Fruit fly (Drosophila melanogaster) whole organism, embryonic: ENCODE data around the gene CG5056.

Source experiments
- B-H2 ChIP-seq: fragments of 200-800 bp; sonication (Bioruptor generic); optimal IDR thresholded peaks from 2 replicates; lab custom pipeline; 2018; ENCODE audit warnings: missing biosample characterization, mild to moderate bottlenecking, missing genetic modification characterization
- Bdp1 ChIP-seq: fragments of 200-800 bp; sonication (Bioruptor generic); optimal IDR thresholded peaks from 3 replicates; lab custom pipeline; 2016; ENCODE audit warnings: missing biosample characterization, missing genetic modification characterization
- CG10462 ChIP-seq: fragments of 200-800 bp; sonication (Bioruptor generic); optimal IDR thresholded peaks from 2 replicates; lab custom pipeline; 2016; ENCODE audit warnings: missing biosample characterization, missing genetic modification characterization
- CG13424 ChIP-seq: fragments of 200-800 bp; sonication (Bioruptor generic); optimal IDR thresholded peaks from 2 replicates; lab custom pipeline; 2019; ENCODE audit warnings: missing biosample characterization, mild to moderate bottlenecking, missing genetic modification characterization, moderate library complexity
- CG15514 ChIP-seq: fragments of 200-800 bp; sonication (Bioruptor generic); optimal IDR thresholded peaks from 3 replicates; lab custom pipeline; 2017; ENCODE audit warnings: missing biosample characterization, missing genetic modification characterization, mild to moderate bottlenecking, moderate library complexity, missing genetic modification reagents
- CG16813 ChIP-seq: fragments of 200-800 bp; sonication (Bioruptor generic); IDR thresholded peaks from 3 replicates; pipeline ENCODE4 v1.3.6; 2022; ENCODE audit warnings: missing biosample characterization, missing genetic modification characterization; ENCODE audit not compliant: partially characterized antibody
- CG1832 ChIP-seq: fragments of 200-800 bp; sonication (Bioruptor generic); optimal IDR thresholded peaks from 2 replicates; lab custom pipeline; 2017; ENCODE audit warnings: missing biosample characterization, mild to moderate bottlenecking, missing genetic modification characterization, inconsistent platforms
- CG18619 ChIP-seq: fragments of 200-800 bp; sonication (Bioruptor generic); optimal IDR thresholded peaks from 3 replicates; lab custom pipeline; 2017; ENCODE audit warnings: missing biosample characterization, mild to moderate bottlenecking, missing genetic modification characterization
- CG18764 ChIP-seq: fragments of 200-800 bp; sonication (Bioruptor generic); optimal IDR thresholded peaks from 3 replicates; lab custom pipeline; 2016; ENCODE audit warnings: missing biosample characterization, missing genetic modification characterization
- CG2120 ChIP-seq: fragments of 200-800 bp; sonication (Bioruptor generic); optimal IDR thresholded peaks from 3 replicates; lab custom pipeline; 2016; ENCODE audit warnings: missing biosample characterization, missing genetic modification characterization
- CG31365 ChIP-seq: fragments of 200-800 bp; sonication (Bioruptor generic); optimal IDR thresholded peaks from 2 replicates; lab custom pipeline; 2018; ENCODE audit warnings: missing biosample characterization, mild to moderate bottlenecking, missing genetic modification characterization
- CG31441 ChIP-seq: fragments of 200-800 bp; sonication (Bioruptor generic); IDR thresholded peaks from 2 replicates; pipeline ENCODE4 v1.3.6; 2022; ENCODE audit warnings: missing biosample characterization, missing genetic modification characterization
- CG32767 ChIP-seq: fragments of 200-800 bp; sonication (Bioruptor generic); IDR thresholded peaks from 2 replicates; pipeline ENCODE4 v1.3.6; 2022; ENCODE audit warnings: missing biosample characterization, missing genetic modification characterization
- CG33213 ChIP-seq: fragments of 200-800 bp; sonication (Bioruptor generic); optimal IDR thresholded peaks from 3 replicates; lab custom pipeline; 2016; ENCODE audit warnings: missing biosample characterization, missing genetic modification characterization
- CG34376 ChIP-seq: fragments of 200-800 bp; sonication (Bioruptor generic); optimal IDR thresholded peaks from 2 replicates; lab custom pipeline; 2018; ENCODE audit warnings: missing biosample characterization, mild to moderate bottlenecking, missing genetic modification characterization
- CG34422 ChIP-seq: fragments of 200-800 bp; sonication (Bioruptor generic); IDR thresholded peaks from 3 replicates; pipeline ENCODE4 v1.3.6; 2022; ENCODE audit warnings: missing biosample characterization, missing genetic modification characterization
- CG6254 ChIP-seq: fragments of 200-800 bp; sonication (Bioruptor generic); optimal IDR thresholded peaks from 3 replicates; lab custom pipeline; 2017; ENCODE audit warnings: mild to moderate bottlenecking, missing biosample characterization, missing genetic modification reagents, missing genetic modification characterization
- CG7271 ChIP-seq: fragments of 200-800 bp; sonication (Bioruptor generic); optimal IDR thresholded peaks from 2 replicates; lab custom pipeline; 2018; ENCODE audit warnings: missing biosample characterization, mild to moderate bottlenecking, missing genetic modification characterization, moderate library complexity
- D19A ChIP-seq: fragments of 200-800 bp; optimal IDR thresholded peaks from 3 replicates; lab custom pipeline; 2019; ENCODE audit warnings: missing biosample characterization, mild to moderate bottlenecking, missing genetic modification characterization, moderate library complexity
- D19B ChIP-seq: fragments of 200-800 bp; sonication (Bioruptor generic); optimal IDR thresholded peaks from 2 replicates; lab custom pipeline; 2017; ENCODE audit warnings: missing biosample characterization, mild to moderate bottlenecking, missing genetic modification characterization
- Doc2 ChIP-seq: fragments of 200-800 bp; sonication (Bioruptor generic); IDR thresholded peaks from 2 replicates; pipeline ENCODE4 v1.3.6; 2022; ENCODE audit warnings: missing biosample characterization, missing genetic modification characterization
- E2f2 ChIP-seq: fragments of 200-800 bp; sonication (Bioruptor generic); IDR thresholded peaks from 2 replicates; pipeline ENCODE4 v1.3.6; 2022; ENCODE audit warnings: missing biosample characterization, missing genetic modification characterization
- H15 ChIP-seq: fragments of 200-800 bp; sonication (Bioruptor generic); IDR thresholded peaks from 3 replicates; pipeline ENCODE4 v1.3.6; 2022; ENCODE audit warnings: missing biosample characterization, missing genetic modification characterization
- Hr51 ChIP-seq, 2 experiments: fragments of 200-800 bp; sonication (Bioruptor generic); optimal IDR thresholded peaks; 2 replicates in 1 of 2; 3 replicates in 1 of 2; lab custom pipeline; 2016 to 2018; ENCODE audit warnings: missing biosample characterization in 2 of 2, missing genetic modification characterization in 2 of 2, mild to moderate bottlenecking in 1 of 2, moderate library complexity in 1 of 2
- Hr78 ChIP-seq, 2 experiments: fragments of 200-800 bp in 1 of 2; fragments of >200 bp in 1 of 2; sonication (Bioruptor generic) in 1 of 2; optimal IDR thresholded peaks; 2 replicates each; lab custom pipeline; 2017 to 2019; ENCODE audit warnings: missing biosample characterization in 2 of 2, missing genetic modification characterization in 2 of 2, mild to moderate bottlenecking in 1 of 2, moderate library complexity in 1 of 2
- MESR4 ChIP-seq: fragments of 200-800 bp; sonication (Bioruptor generic); optimal IDR thresholded peaks from 2 replicates; lab custom pipeline; 2018; ENCODE audit warnings: missing biosample characterization, mild to moderate bottlenecking, missing genetic modification characterization, moderate library complexity
- Med ChIP-seq: fragments of 200-800 bp; sonication (Bioruptor generic); peaks from one replicate; lab custom pipeline; 2016; ENCODE audit warnings: missing biosample characterization, missing genetic modification characterization, mild to moderate bottlenecking, inconsistent platforms, moderate library complexity
- Meics ChIP-seq: fragments of 200-800 bp; sonication (Bioruptor generic); optimal IDR thresholded peaks from 2 replicates; lab custom pipeline; 2017; ENCODE audit warnings: missing biosample characterization, mild to moderate bottlenecking, missing genetic modification characterization
- NFAT ChIP-seq: fragments of 200-800 bp; sonication (Bioruptor generic); IDR thresholded peaks from 2 replicates; pipeline ENCODE4 v1.3.6; 2022; ENCODE audit warnings: missing biosample characterization, missing genetic modification characterization
- Neu2 ChIP-seq: fragments of 200-800 bp; sonication (Bioruptor generic); optimal IDR thresholded peaks from 3 replicates; lab custom pipeline; 2016; ENCODE audit warnings: missing biosample characterization, missing genetic modification characterization, borderline replicate concordance
- Nf-YA ChIP-seq: fragments of 200-800 bp; sonication (Bioruptor generic); IDR thresholded peaks from 2 replicates; pipeline ENCODE4 v1.3.6; 2022; ENCODE audit warnings: missing biosample characterization, missing genetic modification characterization
- Nf-YB ChIP-seq: fragments of 200-800 bp; sonication (Bioruptor generic); optimal IDR thresholded peaks from 3 replicates; lab custom pipeline; 2019; ENCODE audit warnings: missing biosample characterization, mild to moderate bottlenecking, missing genetic modification characterization, moderate library complexity
- Optix ChIP-seq: fragments of 200-800 bp; sonication (Bioruptor generic); IDR thresholded peaks from 3 replicates; pipeline ENCODE4 v1.3.6; 2022; ENCODE audit warnings: missing biosample characterization, missing genetic modification characterization
- Xrp1 ChIP-seq: fragments of 200-800 bp; sonication (Bioruptor generic); IDR thresholded peaks from 2 replicates; pipeline ENCODE4 v1.3.6; 2022; ENCODE audit warnings: missing biosample characterization, missing genetic modification characterization
- YL-1 ChIP-seq: fragments of 200-800 bp; sonication (Bioruptor generic); optimal IDR thresholded peaks from 3 replicates; lab custom pipeline; 2017; ENCODE audit warnings: missing biosample characterization, mild to moderate bottlenecking, missing genetic modification characterization
- bsh ChIP-seq, 2 experiments: fragments of 200-800 bp; sonication (Bioruptor generic); optimal IDR thresholded peaks; 2 replicates each; lab custom pipeline; 2017 to 2018; ENCODE audit warnings: mild to moderate bottlenecking in 2 of 2, missing biosample characterization in 2 of 2, missing genetic modification characterization in 2 of 2, moderate library complexity in 1 of 2
- fd102C ChIP-seq: fragments of 200-800 bp; sonication (Bioruptor generic); optimal IDR thresholded peaks from 2 replicates; lab custom pipeline; 2018; ENCODE audit warnings: missing biosample characterization, mild to moderate bottlenecking, missing genetic modification characterization, moderate library complexity
- gem ChIP-seq: fragments of 200-800 bp; sonication (Bioruptor generic); optimal IDR thresholded peaks from 2 replicates; lab custom pipeline; 2019; ENCODE audit warnings: missing biosample characterization, mild to moderate bottlenecking, missing genetic modification characterization, moderate library complexity
- gfzf ChIP-seq: fragments of 200-800 bp; sonication (Bioruptor generic); optimal IDR thresholded peaks from 2 replicates; lab custom pipeline; 2016; ENCODE audit warnings: missing biosample characterization, mild to moderate bottlenecking, missing genetic modification characterization, moderate library complexity
- luna ChIP-seq: fragments of 200-800 bp; sonication (Bioruptor generic); optimal IDR thresholded peaks from 2 replicates; lab custom pipeline; 2016; ENCODE audit warnings: missing biosample characterization, missing genetic modification characterization
- pfk ChIP-seq: fragments of 200-800 bp; sonication (Bioruptor generic); optimal IDR thresholded peaks from 2 replicates; lab custom pipeline; 2018; ENCODE audit warnings: missing biosample characterization, mild to moderate bottlenecking, missing genetic modification characterization, moderate library complexity
- prd ChIP-seq, 3 experiments: fragments of >200 bp in 2 of 3; fragments of 200-800 bp in 1 of 3; sonication (Bioruptor generic) in 1 of 3; optimal IDR thresholded peaks in 2 of 3; IDR thresholded peaks in 1 of 3; 2 replicates in 2 of 3; 3 replicates in 1 of 3; pipeline versions ENCODE4 v1.3.6 to Lab custom; 2017 to 2022; ENCODE audit warnings: missing biosample characterization in 1 of 3, missing genetic modification characterization in 1 of 3
- psq ChIP-seq: fragments of 200-800 bp; sonication (Bioruptor generic); optimal IDR thresholded peaks from 2 replicates; lab custom pipeline; 2017; ENCODE audit warnings: missing biosample characterization, missing genetic modification characterization
- pum ChIP-seq: fragments of 200-800 bp; sonication (Bioruptor generic); optimal IDR thresholded peaks from 2 replicates; lab custom pipeline; 2016; ENCODE audit warnings: missing biosample characterization, missing genetic modification characterization
- shn ChIP-seq: fragments of 200-800 bp; sonication (Bioruptor generic); optimal IDR thresholded peaks from 3 replicates; lab custom pipeline; 2016; ENCODE audit warnings: missing biosample characterization, missing genetic modification characterization
- slbo ChIP-seq: fragments of 200-800 bp; sonication (Bioruptor generic); IDR thresholded peaks from 2 replicates; pipeline ENCODE4 v1.3.6; 2022; ENCODE audit warnings: missing biosample characterization, missing genetic modification characterization
- tio ChIP-seq: fragments of 200-800 bp; sonication (Bioruptor generic); optimal IDR thresholded peaks from 2 replicates; lab custom pipeline; 2017; ENCODE audit warnings: missing biosample characterization, missing genetic modification characterization, inconsistent platforms
- vnd ChIP-seq: fragments of 200-800 bp; sonication (Bioruptor generic); IDR thresholded peaks from 3 replicates; pipeline ENCODE4 v1.3.6; 2022; ENCODE audit warnings: missing biosample characterization, missing genetic modification characterization; ENCODE audit not compliant: partially characterized antibody

The CG5056 gene

dm6 chr2L:10331066-10331847, 35.2 kb upstream of the CG5056 start, which contains the start of the genes Schip1 and Cox10 (continued):
- no peak for TF ChIP-seq NFAT (GFP tag; lab: Robert Waterston, UW)
- TF ChIP-seq CG15514 (GFP tag; lab: Kevin White, UChicago) = peak; percentile 26
- TF ChIP-seq CG18619 (GFP tag; lab: Kevin White, UChicago) = no peak
- TF ChIP-seq prd (optimal IDR thresholded peaks at IDR 0.05; lab: Kevin White, UChicago) = no peak
- no peak for TF ChIP-seq prd (GFP tag; IDR thresholded peaks at IDR 0.05; lab: Robert Waterston, UW)
- no peak for TF ChIP-seq CG6254
- TF ChIP-seq Nf-YA (GFP tag; lab: Robert Waterston, UW) = no peak
- peak; percentile 68 for TF ChIP-seq MESR4 (GFP tag; lab: Kevin White, UChicago)
- TF ChIP-seq slbo (GFP tag; lab: Robert Waterston, UW) = no peak; the same call in 1 of the 2 replicates
- peak; percentile 69 for TF ChIP-seq gem (tag; lab: Kevin White, UChicago)
- no peak for TF ChIP-seq pfk
- TF ChIP-seq D19A = peak; percentile 53
- TF ChIP-seq H15 (GFP tag; lab: Robert Waterston, UW) = no peak
- peak; percentile 45; the same call in 1 of the 2 replicates for TF ChIP-seq E2f2 (GFP tag; lab: Robert Waterston, UW)
- TF ChIP-seq CG31365 (tag; lab: Kevin White, UChicago) = no peak
- no peak for TF ChIP-seq luna (GFP tag; lab: Kevin White, UChicago)
- no peak for TF ChIP-seq CG31441 (GFP tag; lab: Robert Waterston, UW)
- TF ChIP-seq Hr51 (GFP tag; optimal IDR thresholded peaks at IDR 0.05; lab: Kevin White, UChicago) = no peak
- TF ChIP-seq CG34376 (GFP tag; lab: Kevin White, UChicago) = no peak
- TF ChIP-seq CG18764 (GFP tag; lab: Kevin White, UChicago) = no peak
- TF ChIP-seq Doc2 = no peak
- TF ChIP-seq Xrp1 (GFP tag; lab: Robert Waterston, UW) = no peak
- TF ChIP-seq CG7271 = no peak
- no peak for TF ChIP-seq tio (GFP tag; lab: Kevin White, UChicago)
- TF ChIP-seq Bdp1 (GFP tag; lab: Kevin White, UChicago) = no peak
- TF ChIP-seq CG33213 (GFP tag; lab: Kevin White, UChicago) = no peak
- TF ChIP-seq Med (GFP tag; lab: Kevin White, UChicago) = no peak
- no peak for TF ChIP-seq Hr78 (GFP tag; optimal IDR thresholded peaks at IDR 0.05; lab: Kevin White, UChicago)
- TF ChIP-seq gfzf (GFP tag; lab: Kevin White, UChicago) = peak; percentile 59
- TF ChIP-seq Meics (GFP tag; lab: Kevin White, UChicago) = no peak
- TF ChIP-seq CG2120 = no peak
- TF ChIP-seq vnd (GFP tag; lab: Robert Waterston, UW) = no peak
- TF ChIP-seq YL-1 (GFP tag; lab: Kevin White, UChicago) = peak; percentile 24
- TF ChIP-seq CG10462 = no peak
- TF ChIP-seq Optix (GFP tag; lab: Robert Waterston, UW) = no peak
- no peak for TF ChIP-seq fd102C
- peak; percentile 40 for TF ChIP-seq CG13424 (tag; lab: Kevin White, UChicago)
- TF ChIP-seq bsh (GFP tag; optimal IDR thresholded peaks at IDR 0.05; lab: Kevin White, UChicago) = peak in 1 of 2 experiments; percentile 29
- no peak for TF ChIP-seq CG16813 (GFP tag; lab: Robert Waterston, UW)
- no peak for TF ChIP-seq CG1832 (GFP tag; lab: Kevin White, UChicago)
- peak; percentile 6 for TF ChIP-seq Nf-YB (GFP tag; lab: Kevin White, UChicago)
- TF ChIP-seq Neu2 (GFP tag; lab: Kevin White, UChicago) = no peak
- TF ChIP-seq B-H2 = peak; percentile 5
- TF ChIP-seq psq (GFP tag; lab: Kevin White, UChicago) = no peak
- TF ChIP-seq D19B (GFP tag; lab: Kevin White, UChicago) = no peak
- TF ChIP-seq CG32767 (GFP tag; lab: Robert Waterston, UW) = no peak
- TF ChIP-seq CG34422 (GFP tag; lab: Robert Waterston, UW) = no peak
- TF ChIP-seq shn (GFP tag; lab: Kevin White, UChicago) = no peak
- TF ChIP-seq pum = no peak
